Worm (Caenorhabditis elegans): ENCODE data around the gene ZK816.1.

The ZK816.1 gene

DNA sequence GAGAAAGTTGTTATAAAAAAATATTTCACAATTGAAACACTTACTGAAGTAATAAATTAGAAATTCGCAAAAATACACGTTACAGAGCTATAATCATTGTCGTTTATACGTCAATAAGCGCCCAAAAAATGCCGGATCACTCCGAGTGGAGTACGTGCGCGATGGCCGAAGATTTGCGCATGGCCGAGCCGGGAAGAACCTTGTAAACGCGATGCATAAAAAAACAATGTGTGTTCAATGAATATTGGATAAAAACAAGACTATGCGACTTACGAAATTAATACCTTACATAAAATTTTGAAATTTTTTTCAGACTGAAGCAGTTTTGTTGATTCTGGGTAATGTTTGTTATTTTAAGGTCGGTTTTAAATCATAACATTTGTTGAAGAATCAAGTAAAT is 27.6 kb downstream of the ZK816.1 start, which contains the start of gene sorf-1:
Gene sorf-1 (minus strand): TSS at position 135 of the 400 bp plus-strand sequence.
- TF ChIP-seq mxl-1 (tag; optimal IDR thresholded peaks at IDR 0.05) (no peak), snpc-1.3 (tag; optimal IDR thresholded peaks at IDR 0.05; ENCODE audit: insufficient read depth) (no peak), F55B11.4 (tag; optimal IDR thresholded peaks at IDR 0.05; ENCODE audit: borderline replicate concordance, insufficient read depth) (no peak), Y95B8A.8 (GFP tag; IDR thresholded peaks at IDR 0.05) (no peak), egl-18 (GFP tag; IDR thresholded peaks at IDR 0.05) (no peak), F23B12.7 (tag; optimal IDR thresholded peaks at IDR 0.05; ENCODE audit: insufficient read depth) (no peak), aptf-3 (GFP tag; IDR thresholded peaks at IDR 0.05) (no peak), madf-10 (tag; optimal IDR thresholded peaks at IDR 0.05) (no peak), ztf-18 (tag; optimal IDR thresholded peaks at IDR 0.05) (no peak), mcd-1 (GFP tag; IDR thresholded peaks at IDR 0.05) (no peak), ztf-26 (tag; optimal IDR thresholded peaks at IDR 0.05) (no peak)

- TF ChIP-seq ztf-3 (GFP tag; optimal IDR thresholded peaks at IDR 0.05) (no peak), lin-26 (GFP tag; IDR thresholded peaks at IDR 0.05) (no peak), K11D2.4 (GFP tag; IDR thresholded peaks at IDR 0.05) (no peak), Y95B8A.8 (GFP tag; IDR thresholded peaks at IDR 0.05) (no peak), mxl-1 (tag; optimal IDR thresholded peaks at IDR 0.05) (no peak), repo-1 (tag; optimal IDR thresholded peaks at IDR 0.05) (no peak), chd-7 (tag; optimal IDR thresholded peaks at IDR 0.05) (no peak), attf-5 (GFP tag; optimal IDR thresholded peaks at IDR 0.05) (no peak), ztf-18 (tag; optimal IDR thresholded peaks at IDR 0.05) (no peak), mel-28 (tag; optimal IDR thresholded peaks at IDR 0.05; ENCODE audit: borderline replicate concordance) (no peak), attf-3 (GFP tag; conservative IDR thresholded peaks at IDR 0.05) (no peak), unc-130 (GFP tag; optimal IDR thresholded peaks at IDR 0.05) (no peak)
Measured at ce11 chrX:3380167-3380566, 28.7 kb downstream of the ZK816.1 start, which contains the start of gene ZK563.7. ZK563.7 (plus strand) TSS chrX:3380467.

DNA sequence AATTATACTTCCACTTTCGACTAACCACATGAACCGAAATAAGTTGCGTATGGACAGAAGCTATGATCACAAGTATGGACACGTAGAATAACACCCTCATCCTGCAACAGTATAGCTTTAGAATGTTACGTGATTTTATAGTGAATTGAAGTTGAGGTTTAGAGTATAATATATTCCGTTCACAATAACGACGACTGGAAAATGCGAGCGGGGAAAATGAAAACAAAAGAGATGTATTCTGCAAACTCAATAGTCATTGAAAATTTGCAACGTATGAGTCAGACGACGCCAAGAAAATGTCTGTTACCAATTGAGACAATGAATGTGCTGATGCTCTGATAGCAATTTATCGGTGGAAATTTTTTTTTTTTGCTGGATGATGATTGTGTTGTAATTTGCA is 33.9 kb downstream of the ZK816.1 start, which contains the start of gene acp-1:
Gene acp-1 (minus strand): TSS at position 101 of the 400 bp plus-strand sequence.
- TF ChIP-seq mes-4 (tag; optimal IDR thresholded peaks at IDR 0.05) (no peak), B0019.2 (GFP tag; conservative IDR thresholded peaks at IDR 0.05) (no peak), F22D6.2 (tag; optimal IDR thresholded peaks at IDR 0.05) (no peak), ceh-79 (tag; optimal IDR thresholded peaks at IDR 0.05) (no peak), gei-17 (GFP tag; optimal IDR thresholded peaks at IDR 0.05) (no peak), akir-1 (GFP tag; optimal IDR thresholded peaks at IDR 0.05) (no peak), athp-1 (tag; optimal IDR thresholded peaks at IDR 0.05) (no peak), fkh-3 (tag; optimal IDR thresholded peaks at IDR 0.05) (no peak)

DNA sequence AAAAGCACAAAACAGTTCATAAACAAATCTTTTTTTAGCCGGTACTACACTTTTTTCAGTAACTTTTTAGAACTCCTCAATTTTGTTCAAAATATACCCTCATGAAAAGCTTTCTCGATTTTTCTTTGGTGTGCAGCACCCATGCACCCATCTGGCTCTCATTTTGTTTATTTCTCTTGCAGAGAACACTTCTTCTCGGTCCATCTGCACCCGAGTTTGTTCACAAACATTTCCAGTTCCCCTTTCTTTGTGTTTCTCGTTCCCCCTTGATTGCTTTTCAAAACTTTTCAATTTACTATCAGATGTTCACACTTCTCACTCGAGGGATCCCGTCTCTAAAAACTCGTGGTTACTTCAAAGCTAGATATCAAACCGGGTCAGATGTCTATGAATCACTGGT is 42.0 kb downstream of the ZK816.1 start, which contains the start of gene slcf-2:
Gene slcf-2 (plus strand): TSS at position 301 of the 400 bp plus-strand sequence.
- TF ChIP-seq ceh-40 (GFP tag; IDR thresholded peaks at IDR 0.05) (no peak), dox-1 (GFP tag; IDR thresholded peaks at IDR 0.05) (no peak), lin-54 (GFP tag; optimal IDR thresholded peaks at IDR 0.05) (no peak), nfyb-1 (GFP tag; IDR thresholded peaks at IDR 0.05) (no peak), Y79H2A.3 (GFP tag; conservative IDR thresholded peaks at IDR 0.05) (no peak), nhr-90 (tag; optimal IDR thresholded peaks at IDR 0.05) (no peak), tbp1 (GFP tag; optimal IDR thresholded peaks at IDR 0.05) (no peak), snpc-4 (GFP tag; optimal IDR thresholded peaks at IDR 0.05) (no peak), snpc-4 (tag; optimal IDR thresholded peaks at IDR 0.05) (no peak), nhr-27 (tag; optimal IDR thresholded peaks at IDR 0.05) (no peak), athp-1 (tag; optimal IDR thresholded peaks at IDR 0.05) (no peak), hsf-1 (GFP tag; IDR thresholded peaks at IDR 0.05) (no peak), D2030.7 (GFP tag; IDR thresholded peaks at IDR 0.05) (no peak)
